Fruit fly (Drosophila melanogaster): ENCODE measurements around the gene cdi.

The cdi gene

DNA sequence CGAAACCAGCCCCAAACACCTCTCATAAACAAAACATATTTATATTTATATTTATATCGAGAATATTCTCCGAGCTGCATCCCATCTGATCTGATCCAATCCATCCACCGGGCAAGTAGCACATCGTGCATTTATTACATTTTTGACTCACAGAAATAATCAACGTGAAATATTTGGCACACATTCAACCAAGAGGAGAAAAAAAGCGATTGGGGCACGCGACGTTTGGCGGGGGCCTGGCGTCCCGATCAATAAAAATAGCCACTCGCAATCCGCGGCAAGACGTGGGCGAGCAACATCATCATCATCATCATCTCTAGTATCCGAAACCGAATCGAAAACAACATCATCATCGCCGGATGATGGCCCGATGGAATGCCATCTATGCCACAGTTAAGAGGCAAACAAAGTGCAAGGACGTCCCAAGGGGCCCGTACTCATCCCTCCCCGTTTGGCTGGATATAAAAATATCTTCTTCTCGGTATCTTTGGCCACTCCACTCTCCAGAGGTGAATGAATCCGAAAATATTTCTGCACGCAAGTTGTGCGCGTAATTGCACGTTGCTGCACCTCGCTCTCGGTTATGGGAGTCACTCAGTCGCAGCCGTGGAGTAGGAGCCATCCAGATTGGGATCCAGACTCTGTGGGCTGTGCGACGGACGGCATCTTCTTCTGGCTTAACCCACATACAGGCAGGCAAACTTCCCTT, 13.3 kb downstream of the cdi start:
- TF ChIP-seq ttk (optimal IDR thresholded peaks at IDR 0.05): no peak
- no peak for TF ChIP-seq psq (optimal IDR thresholded peaks at IDR 0.05)
- no peak for TF ChIP-seq Sin3A (optimal IDR thresholded peaks at IDR 0.05)
- TF ChIP-seq insv (optimal IDR thresholded peaks at IDR 0.05): no peak
- TF ChIP-seq Myc (optimal IDR thresholded peaks at IDR 0.05): no peak
- no peak for TF ChIP-seq h (optimal IDR thresholded peaks at IDR 0.05)

DNA sequence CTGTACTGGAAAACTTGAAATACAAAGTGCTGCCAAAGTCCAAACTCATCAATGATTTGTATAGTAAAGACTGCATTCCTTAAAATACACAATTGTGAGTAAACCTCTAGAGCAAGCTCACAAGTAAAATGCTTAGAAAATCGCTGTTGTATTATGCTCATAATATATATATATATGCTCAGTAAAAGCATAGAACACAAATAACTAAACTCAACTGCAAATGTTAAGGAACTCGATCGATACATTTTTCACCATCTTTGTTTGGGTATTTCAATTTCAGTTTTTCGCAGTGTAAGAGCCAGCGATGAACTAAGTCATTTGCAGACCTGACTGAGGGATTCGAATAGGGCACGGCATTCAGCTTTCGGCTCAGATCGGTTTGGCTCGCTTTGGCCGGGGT, 14.9 kb downstream of the cdi start:
- TF ChIP-seq Sin3A (optimal IDR thresholded peaks at IDR 0.05): no peak
- TF ChIP-seq insv (optimal IDR thresholded peaks at IDR 0.05): no peak
- no peak for TF ChIP-seq Myc (optimal IDR thresholded peaks at IDR 0.05)
- no peak for TF ChIP-seq h (optimal IDR thresholded peaks at IDR 0.05)
- TF ChIP-seq ttk (optimal IDR thresholded peaks at IDR 0.05): no peak
- no peak for TF ChIP-seq psq (optimal IDR thresholded peaks at IDR 0.05)

DNA sequence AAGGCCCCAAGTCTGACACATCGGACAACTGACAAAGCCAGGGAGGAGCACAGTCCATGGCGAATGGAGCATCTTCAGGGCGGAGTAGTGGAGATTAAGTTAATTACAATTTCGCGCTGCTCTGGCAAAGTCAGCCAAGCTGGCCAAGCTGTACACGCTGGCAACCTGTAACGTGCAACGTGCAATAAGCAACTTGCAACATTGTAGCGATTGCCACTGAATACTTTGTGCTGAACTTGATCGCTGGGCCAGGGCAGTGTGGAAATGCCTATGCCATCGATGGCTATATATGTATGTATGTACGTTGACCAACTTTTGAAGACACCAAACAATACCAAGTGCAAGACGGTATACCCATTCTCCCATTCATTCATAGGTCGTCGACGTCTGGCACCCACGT, 16.2 kb downstream of the cdi start:
- TF ChIP-seq Myc (optimal IDR thresholded peaks at IDR 0.05): no peak
- TF ChIP-seq ttk (optimal IDR thresholded peaks at IDR 0.05): no peak
- TF ChIP-seq psq (optimal IDR thresholded peaks at IDR 0.05): no peak
- no peak for TF ChIP-seq insv (optimal IDR thresholded peaks at IDR 0.05)
- TF ChIP-seq Sin3A (optimal IDR thresholded peaks at IDR 0.05): no peak

DNA sequence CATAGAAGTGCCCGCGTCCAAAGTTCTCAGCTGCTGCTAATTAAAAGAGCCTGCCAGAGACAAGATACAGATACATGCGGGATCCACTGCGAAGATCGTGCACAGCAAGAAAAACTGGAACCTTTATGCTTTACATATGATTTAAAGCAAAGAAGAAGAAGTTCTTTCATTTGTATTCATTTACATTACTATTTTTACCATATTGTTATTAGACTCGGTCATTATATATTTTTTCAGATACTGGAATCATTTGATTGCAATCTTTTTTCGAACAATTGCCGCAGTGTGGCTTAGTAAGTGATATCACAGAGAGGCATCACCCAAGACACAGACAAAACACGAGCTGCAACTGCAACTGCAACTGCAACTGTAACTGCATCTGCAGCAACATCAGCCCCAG, 18.9 kb downstream of the cdi start:
- no peak for TF ChIP-seq Myc (optimal IDR thresholded peaks at IDR 0.05)
- TF ChIP-seq Sin3A (optimal IDR thresholded peaks at IDR 0.05): no peak
- no peak for TF ChIP-seq insv (optimal IDR thresholded peaks at IDR 0.05)
- TF ChIP-seq ttk (optimal IDR thresholded peaks at IDR 0.05): no peak

DNA sequence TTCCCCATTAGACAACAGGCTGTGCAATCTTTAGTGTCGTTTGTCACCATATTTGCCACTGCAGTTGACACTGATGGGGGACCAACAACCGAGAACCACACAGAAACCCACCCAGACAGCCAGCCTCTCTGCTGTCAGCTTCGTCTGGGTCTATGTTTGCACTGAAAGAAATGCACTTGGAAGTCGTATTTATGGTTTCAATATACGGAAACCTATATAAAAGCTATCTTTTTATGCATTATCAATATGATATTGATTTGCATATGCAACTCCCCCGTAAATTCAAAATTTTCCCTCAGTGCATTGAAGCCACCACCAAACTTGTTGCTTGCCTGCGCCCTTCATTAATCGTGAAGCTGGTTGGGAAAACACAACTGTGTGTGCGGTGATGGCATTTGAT, 19.9 kb downstream of the cdi start:
- TF ChIP-seq psq (optimal IDR thresholded peaks at IDR 0.05): no peak
- TF ChIP-seq ttk (optimal IDR thresholded peaks at IDR 0.05): no peak
- no peak for TF ChIP-seq Myc (optimal IDR thresholded peaks at IDR 0.05)
- TF ChIP-seq insv (optimal IDR thresholded peaks at IDR 0.05): no peak
- no peak for TF ChIP-seq h (optimal IDR thresholded peaks at IDR 0.05)
- TF ChIP-seq Sin3A (optimal IDR thresholded peaks at IDR 0.05): no peak

DNA sequence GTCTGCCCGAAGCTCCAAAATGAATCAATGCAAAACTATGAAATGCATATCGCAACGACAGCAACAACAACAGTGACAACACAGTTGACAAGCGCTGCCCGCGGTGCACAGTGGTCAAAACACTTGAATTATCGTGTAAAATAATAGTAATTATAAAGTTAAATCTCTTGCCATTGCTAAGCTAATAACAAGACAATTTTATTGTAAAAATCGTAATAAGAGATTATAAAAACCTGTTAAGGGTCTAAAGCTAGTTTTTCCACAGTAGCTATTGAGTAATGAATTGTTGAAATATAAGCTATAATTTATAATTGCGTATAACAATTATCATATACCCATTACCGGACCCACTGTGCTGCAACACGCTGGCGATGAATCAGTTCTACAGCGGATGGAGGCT, 21.1 kb downstream of the cdi start:
- no peak for TF ChIP-seq Myc (optimal IDR thresholded peaks at IDR 0.05)
- TF ChIP-seq h (optimal IDR thresholded peaks at IDR 0.05): no peak
- no peak for TF ChIP-seq ttk (optimal IDR thresholded peaks at IDR 0.05)
- TF ChIP-seq Sin3A (optimal IDR thresholded peaks at IDR 0.05): no peak
- no peak for TF ChIP-seq psq (optimal IDR thresholded peaks at IDR 0.05)
- TF ChIP-seq insv (optimal IDR thresholded peaks at IDR 0.05): no peak

DNA sequence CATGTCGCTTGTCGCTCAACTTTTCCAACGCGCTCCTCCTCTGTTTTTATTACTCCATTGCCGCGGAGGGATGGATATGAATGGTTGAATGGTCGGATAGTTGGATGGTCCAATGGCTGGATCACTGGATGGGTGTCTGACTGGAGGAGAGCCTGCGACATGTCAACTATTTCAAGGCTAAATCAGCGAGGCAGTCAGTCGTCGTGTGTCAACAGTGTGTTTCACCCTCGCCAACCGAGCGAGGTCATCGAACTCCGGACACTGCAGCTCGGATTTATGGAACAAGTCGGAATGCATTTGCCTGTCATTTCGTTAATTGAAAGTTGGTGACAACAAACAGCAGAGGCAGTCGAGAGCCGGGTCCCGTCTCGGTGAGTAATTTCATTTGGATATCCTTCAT, 22.1 kb downstream of the cdi start:
- TF ChIP-seq insv (optimal IDR thresholded peaks at IDR 0.05): no peak
- no peak for TF ChIP-seq ttk (optimal IDR thresholded peaks at IDR 0.05)
- TF ChIP-seq Sin3A (optimal IDR thresholded peaks at IDR 0.05): no peak
- no peak for TF ChIP-seq Myc (optimal IDR thresholded peaks at IDR 0.05)
- TF ChIP-seq h (optimal IDR thresholded peaks at IDR 0.05): no peak
- no peak for TF ChIP-seq psq (optimal IDR thresholded peaks at IDR 0.05)

DNA sequence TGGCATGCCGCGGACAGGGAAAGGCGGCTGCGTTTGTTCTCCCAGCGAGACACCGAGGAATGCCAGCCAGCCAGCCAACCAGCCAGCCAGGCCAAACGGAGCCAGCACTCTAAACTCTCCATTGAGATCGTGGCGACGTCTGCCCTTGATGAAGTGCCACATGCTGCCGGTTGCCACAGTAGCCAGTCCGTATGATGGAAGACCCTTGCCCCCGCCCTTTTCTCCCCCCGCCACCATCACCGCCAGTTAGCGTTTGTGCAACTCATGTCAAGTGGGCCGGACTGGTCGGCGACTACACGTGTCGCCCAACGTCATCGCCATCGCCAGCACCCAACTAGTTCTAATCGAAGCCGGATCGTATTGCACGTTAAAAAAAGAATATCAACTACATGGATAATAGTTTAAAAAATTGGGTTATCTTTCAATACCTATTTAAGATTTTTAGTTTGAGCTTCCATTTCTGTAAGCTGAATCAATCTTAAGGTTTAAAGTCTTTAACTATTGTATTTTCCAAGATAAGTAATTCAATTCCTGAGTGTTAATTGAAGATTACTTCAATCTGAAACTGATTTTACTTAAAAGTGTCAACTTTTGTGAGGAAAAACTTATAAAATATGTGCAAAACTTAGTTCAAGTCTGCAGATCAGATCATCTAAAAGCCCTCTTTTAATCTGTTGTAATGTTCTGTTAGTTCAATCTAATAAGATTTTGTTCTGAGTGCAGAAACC, 23.7 kb downstream of the cdi start:
- no peak for TF ChIP-seq insv (optimal IDR thresholded peaks at IDR 0.05)

DNA sequence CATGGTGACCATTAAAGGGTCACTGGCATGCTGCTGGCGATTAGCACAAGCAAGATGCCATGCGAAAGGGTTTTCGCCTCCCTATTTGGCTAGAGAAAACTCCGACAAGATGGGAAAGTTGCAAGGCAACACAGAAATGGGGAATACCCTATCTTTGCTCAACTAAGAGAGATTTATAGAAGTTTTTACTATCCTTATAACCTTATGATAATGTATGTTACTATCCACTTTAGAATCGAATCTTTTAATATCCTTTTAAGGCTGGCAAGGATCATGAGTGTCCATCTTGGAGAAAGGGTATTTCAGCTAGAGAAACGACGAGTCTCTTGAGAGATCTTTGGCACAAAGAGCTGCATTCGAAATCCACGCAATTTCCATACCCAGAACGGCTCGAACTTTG, 24.3 kb downstream of the cdi start:
- no peak for TF ChIP-seq ttk (optimal IDR thresholded peaks at IDR 0.05)
- TF ChIP-seq h (optimal IDR thresholded peaks at IDR 0.05): no peak

DNA sequence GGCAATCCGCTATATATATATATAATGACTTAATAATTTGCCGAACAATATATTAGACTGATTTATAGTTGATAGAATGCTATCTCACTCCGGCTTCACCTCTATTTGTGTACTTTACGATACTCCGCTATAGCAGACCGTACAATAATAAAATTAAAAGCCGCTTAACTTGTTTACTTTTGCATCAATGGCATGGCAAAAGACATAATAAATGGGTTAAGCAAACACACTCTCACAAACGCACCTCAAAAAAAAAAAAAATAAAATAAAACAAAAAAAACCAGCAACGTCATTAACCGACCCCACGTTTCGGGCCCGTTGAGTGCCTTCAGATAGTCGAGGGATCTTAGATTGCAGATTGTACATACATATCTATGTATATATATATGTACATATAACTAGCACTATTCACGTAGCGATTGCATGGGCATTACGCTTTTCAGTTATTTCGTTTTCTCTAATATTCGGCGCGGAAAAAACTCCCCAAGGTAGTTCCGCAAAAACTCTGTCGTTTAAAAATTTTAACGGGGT, 26.1 kb downstream of the cdi start:
- no peak for TF ChIP-seq Sin3A (optimal IDR thresholded peaks at IDR 0.05)
- no peak for TF ChIP-seq psq (optimal IDR thresholded peaks at IDR 0.05)
- TF ChIP-seq insv (optimal IDR thresholded peaks at IDR 0.05): no peak
- no peak for TF ChIP-seq Myc (optimal IDR thresholded peaks at IDR 0.05)
- no peak for TF ChIP-seq h (optimal IDR thresholded peaks at IDR 0.05)
- no peak for TF ChIP-seq ttk (optimal IDR thresholded peaks at IDR 0.05)

DNA sequence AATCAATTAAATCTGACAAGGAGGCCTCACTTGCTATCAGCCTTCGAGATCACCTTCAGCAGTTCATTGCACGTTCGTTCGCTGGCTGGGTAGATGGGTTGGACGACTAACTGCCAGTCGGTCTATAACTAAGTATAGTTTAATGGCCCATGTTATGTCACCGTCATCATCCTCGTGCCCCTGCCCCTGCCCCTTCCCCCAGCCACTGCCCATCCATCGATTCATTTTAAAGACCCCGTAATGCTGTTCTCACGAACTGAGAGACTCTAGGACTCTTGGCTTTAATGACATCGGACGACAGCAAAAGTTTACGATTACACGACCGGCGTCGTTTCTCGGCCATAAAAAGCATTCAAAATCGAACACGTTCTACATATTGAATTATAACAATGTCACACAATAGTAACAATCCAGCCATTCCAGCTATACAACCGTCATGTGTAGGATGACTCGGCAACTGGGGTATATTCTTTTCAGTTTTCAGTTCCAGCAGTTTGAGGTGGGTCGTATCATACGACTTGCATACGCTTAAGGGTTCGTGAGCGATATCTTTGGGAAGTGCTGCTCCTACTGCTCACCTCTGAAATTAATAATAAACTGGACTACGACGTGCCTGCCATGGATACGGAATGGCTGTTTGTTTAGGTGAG, 27.0 kb downstream of the cdi start:
- TF ChIP-seq Sin3A (optimal IDR thresholded peaks at IDR 0.05): no peak
- no peak for TF ChIP-seq psq (optimal IDR thresholded peaks at IDR 0.05)
- no peak for TF ChIP-seq h (optimal IDR thresholded peaks at IDR 0.05)
- TF ChIP-seq ttk (optimal IDR thresholded peaks at IDR 0.05): no peak
- TF ChIP-seq insv (optimal IDR thresholded peaks at IDR 0.05): no peak
- no peak for TF ChIP-seq Myc (optimal IDR thresholded peaks at IDR 0.05)

DNA sequence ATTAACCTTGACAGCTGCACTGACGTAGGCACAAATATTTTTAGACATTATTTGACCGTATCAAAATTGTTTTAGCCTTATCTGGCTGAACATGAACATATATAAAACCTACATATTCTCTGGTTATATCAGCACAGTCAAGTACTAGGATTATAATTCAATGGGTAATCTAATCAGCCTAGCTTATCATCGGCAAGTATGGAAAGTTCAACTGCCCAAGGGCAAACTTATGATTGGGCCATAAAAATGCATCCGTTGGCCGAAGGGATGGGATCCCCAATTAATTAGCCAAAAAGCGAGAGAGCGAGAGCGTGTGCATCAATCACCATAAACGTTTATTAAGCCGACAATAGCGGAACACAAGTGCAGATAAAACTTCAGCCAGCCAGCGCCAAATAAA, 28.6 kb downstream of the cdi start:
- no peak for TF ChIP-seq Myc (optimal IDR thresholded peaks at IDR 0.05)
- no peak for TF ChIP-seq h (optimal IDR thresholded peaks at IDR 0.05)
- no peak for TF ChIP-seq insv (optimal IDR thresholded peaks at IDR 0.05)
- TF ChIP-seq psq (optimal IDR thresholded peaks at IDR 0.05): no peak
- no peak for TF ChIP-seq Sin3A (optimal IDR thresholded peaks at IDR 0.05)
- TF ChIP-seq ttk (optimal IDR thresholded peaks at IDR 0.05): no peak

All from Kc167 (cell line).